Worm (Caenorhabditis elegans) whole organism, L4/young adult: Measurements from ENCODE around the gene pei-2.

ENCODE experiments used
- W03F9.2 ChIP-seq: fragments of 150-350 bp; optimal IDR thresholded peaks from 2 replicates; lab custom pipeline; 2014; ENCODE audit warnings: missing biosample characterization, missing genetic modification characterization
- dao-5 ChIP-seq: sonication (generic microtip); optimal IDR thresholded peaks from 2 replicates; lab custom pipeline; 2016; ENCODE audit warnings: missing genotype, missing genetic modification characterization, moderate library complexity, missing compliant biosample characterization
- him-1 ChIP-seq: sonication (generic microtip); optimal IDR thresholded peaks from 2 replicates; lab custom pipeline; 2016; ENCODE audit warnings: missing genotype, missing genetic modification reagents, missing genetic modification characterization, missing compliant biosample characterization

ce11 chrV:1038074-1038473 lies 14.8 kb upstream of the pei-2 start:
- TF ChIP-seq him-1, result no peak
- TF ChIP-seq dao-5 (tag; lab: Kevin White, UChicago), result no peak
- no peak for TF ChIP-seq W03F9.2
